Worm (Caenorhabditis elegans): ENCODE data around the gene mob-3.

DNA sequence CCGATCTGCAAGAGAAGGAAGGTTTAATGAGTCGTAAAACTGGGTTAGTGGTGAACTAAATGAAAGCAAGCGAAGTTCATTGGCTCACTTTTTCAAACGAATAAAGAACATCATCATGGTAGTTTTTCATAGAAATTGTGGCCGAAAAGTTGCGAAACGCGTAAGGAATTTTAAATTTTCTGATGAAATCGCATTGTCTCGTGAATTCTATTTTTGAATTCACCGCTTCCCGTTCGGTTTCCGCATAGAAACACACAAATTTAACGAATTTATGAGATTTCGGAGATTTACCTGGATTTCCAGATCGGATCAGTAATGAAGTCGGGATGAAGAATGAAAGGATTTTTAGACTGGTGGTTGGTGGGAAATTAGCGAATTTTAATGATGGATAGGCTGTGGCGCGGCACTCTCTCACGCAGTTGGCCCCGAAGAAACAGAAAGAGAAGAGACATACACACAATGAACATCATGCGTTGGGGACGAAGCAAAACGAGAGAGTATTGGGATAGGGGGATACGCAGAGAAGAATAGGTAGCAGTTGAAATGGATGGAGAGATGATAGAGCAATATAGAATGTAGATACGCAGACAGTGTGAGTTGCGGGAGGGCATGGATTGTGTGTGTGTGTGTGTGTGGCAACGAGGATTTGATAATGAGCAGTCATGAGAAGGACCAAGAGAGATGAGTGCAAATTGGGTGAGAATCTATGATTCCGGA is 1.8 kb downstream of the mob-3 start:
- TF ChIP-seq ceh-36 (tag; optimal IDR thresholded peaks at IDR 0.05) (no peak), ama-1 (optimal IDR thresholded peaks at IDR 0.05) (no peak), ceh-13 (GFP tag; optimal IDR thresholded peaks at IDR 0.05) (no peak), scrt-1 (GFP tag; IDR thresholded peaks at IDR 0.05) (no peak), flt-1 (GFP tag; IDR thresholded peaks at IDR 0.05) (no peak), aly-1 (tag; optimal IDR thresholded peaks at IDR 0.05) (no peak), F13C5.2 (tag; optimal IDR thresholded peaks at IDR 0.05) (peak; percentile 46), hnd-1 (tag; optimal IDR thresholded peaks at IDR 0.05) (no peak), tra-4 (tag; optimal IDR thresholded peaks at IDR 0.05) (no peak), tbx-37 (GFP tag; conservative IDR thresholded peaks at IDR 0.05) (no peak)
